Fruit fly (Drosophila melanogaster) whole organism, pupa: ENCODE measurements around the gene P58IPK.

Experiments
- CG10348 ChIP-seq: fragments of 200-800 bp; sonication (Bioruptor generic); IDR thresholded peaks from 2 replicates; pipeline ENCODE4 v1.3.6; 2022; ENCODE audit warnings: missing biosample characterization, missing genetic modification characterization
- CG12605 ChIP-seq: fragments of 200-800 bp; sonication (Bioruptor generic); IDR thresholded peaks from 2 replicates; pipeline ENCODE4 v1.3.6; 2022; ENCODE audit warnings: missing biosample characterization, missing genetic modification characterization
- CG13204 ChIP-seq: fragments of 200-800 bp; sonication (Bioruptor generic); optimal IDR thresholded peaks from 2 replicates; lab custom pipeline; 2018; ENCODE audit warnings: missing biosample characterization, mild to moderate bottlenecking, missing genetic modification characterization, moderate library complexity
- CG15710 ChIP-seq: fragments of 200-800 bp; sonication (Bioruptor generic); optimal IDR thresholded peaks from 2 replicates; lab custom pipeline; 2018; ENCODE audit warnings: missing biosample characterization, mild to moderate bottlenecking, missing genetic modification characterization, moderate library complexity
- CG17806 ChIP-seq: fragments of 200-800 bp; sonication (Bioruptor generic); optimal IDR thresholded peaks from 2 replicates; lab custom pipeline; 2018; ENCODE audit warnings: missing biosample characterization, mild to moderate bottlenecking, missing genetic modification characterization, moderate library complexity
- CG4496 ChIP-seq: fragments of 200-800 bp; sonication (Bioruptor generic); IDR thresholded peaks from 3 replicates; pipeline ENCODE4 v1.3.6; 2022; ENCODE audit warnings: missing biosample characterization, missing genetic modification characterization
- CG8159 ChIP-seq: fragments of 200-800 bp; sonication (Bioruptor generic); optimal IDR thresholded peaks from 3 replicates; lab custom pipeline; 2018; ENCODE audit warnings: missing biosample characterization, mild to moderate bottlenecking, missing genetic modification characterization, moderate library complexity
- D1 ChIP-seq: fragments of 200-800 bp; sonication (Bioruptor generic); optimal IDR thresholded peaks from 2 replicates; lab custom pipeline; 2018; ENCODE audit warnings: missing biosample characterization, mild to moderate bottlenecking, missing genetic modification characterization, moderate library complexity
- EcR ChIP-seq: fragments of 200-800 bp; sonication (Bioruptor generic); optimal IDR thresholded peaks from 3 replicates; lab custom pipeline; 2019; ENCODE audit warnings: missing biosample characterization, missing genetic modification characterization, mild to moderate bottlenecking, moderate library complexity, missing genetic modification reagents
- fd96Ca ChIP-seq: fragments of 200-800 bp; sonication (Bioruptor generic); IDR thresholded peaks from 3 replicates; pipeline ENCODE4 v1.3.6; 2022; ENCODE audit warnings: missing biosample characterization, missing genetic modification characterization

DNA sequence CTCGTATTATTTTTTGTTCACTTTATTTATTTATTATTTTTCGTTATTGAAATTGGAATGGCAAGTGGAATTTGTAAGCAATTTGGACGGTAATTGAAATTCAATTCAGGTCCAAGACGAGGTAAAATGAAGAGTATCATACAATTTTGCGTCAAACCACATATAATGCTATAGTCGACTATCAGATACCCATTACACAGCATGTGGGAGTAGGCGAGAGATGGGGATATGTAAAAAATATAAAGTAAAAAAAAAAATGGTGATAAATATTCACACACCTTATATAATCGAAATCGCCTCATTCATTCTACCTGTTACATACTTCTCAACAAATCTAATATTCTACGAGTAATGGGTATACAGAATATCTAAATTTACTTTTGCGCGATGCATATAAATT, 25.5 kb downstream of the P58IPK start:
- no peak for TF ChIP-seq CG8159 (tag; lab: Kevin White, UChicago)
- no peak for TF ChIP-seq CG10348
- no peak for TF ChIP-seq CG15710 (tag; lab: Kevin White, UChicago)
- no peak for TF ChIP-seq CG12605 (GFP tag; lab: Robert Waterston, UW)
- TF ChIP-seq EcR (GFP tag; lab: Kevin White, UChicago): no peak
- no peak for TF ChIP-seq CG13204
- TF ChIP-seq D1: no peak
- no peak for TF ChIP-seq CG4496
- no peak for TF ChIP-seq fd96Ca (GFP tag; lab: Robert Waterston, UW)
- TF ChIP-seq CG17806 (tag; lab: Kevin White, UChicago): no peak
